Worm (Caenorhabditis elegans) whole organism, L2 larva: ENCODE results near the gene syx-5.

Experiments used
- F13H6.1 ChIP-seq: sonication (generic microtip); optimal IDR thresholded peaks from 2 replicates; lab custom pipeline; 2016; ENCODE audit warnings: missing genetic modification characterization, missing compliant biosample characterization
- ceh-82 ChIP-seq: fragments of 150-350 bp; optimal IDR thresholded peaks from 2 replicates; lab custom pipeline; 2014; ENCODE audit warnings: missing biosample characterization, missing genetic modification characterization
- egl-27 ChIP-seq: sonication (generic microtip); optimal IDR thresholded peaks from 3 replicates; lab custom pipeline; 2017; ENCODE audit warnings: missing biosample characterization, missing genetic modification reagents, missing genetic modification characterization
- mab-5 ChIP-seq: fragments of 150-350 bp; optimal IDR thresholded peaks from 2 replicates; lab custom pipeline; 2014; ENCODE audit warnings: missing biosample characterization, missing genetic modification characterization
- nhr-129 ChIP-seq: fragments of 150-350 bp; optimal IDR thresholded peaks from 2 replicates; lab custom pipeline; 2014; ENCODE audit warnings: missing biosample characterization, missing genetic modification characterization
- nhr-23 ChIP-seq: fragments of 150-350 bp; optimal IDR thresholded peaks from 2 replicates; lab custom pipeline; 2014; ENCODE audit warnings: missing biosample characterization, missing genetic modification reagents, missing genetic modification characterization
- nhr-237 ChIP-seq: fragments of 150-350 bp; optimal IDR thresholded peaks from 2 replicates; lab custom pipeline; 2014; ENCODE audit warnings: missing biosample characterization, missing genetic modification characterization
- ztf-11 ChIP-seq: sonication (generic microtip); optimal IDR thresholded peaks from 2 replicates; lab custom pipeline; 2017; ENCODE audit warnings: missing biosample characterization, missing genetic modification characterization

- no peak for TF ChIP-seq F13H6.1 (tag; lab: Kevin White, UChicago)
- TF ChIP-seq nhr-129 (tag; lab: Kevin White, UChicago), result no peak
- no peak for TF ChIP-seq nhr-237
- TF ChIP-seq ztf-11 (tag; lab: Kevin White, UChicago), result no peak
- no peak for TF ChIP-seq nhr-23 (tag; lab: Kevin White, UChicago)
- no peak for TF ChIP-seq mab-5 (tag; lab: Kevin White, UChicago)
- TF ChIP-seq ceh-82 (tag; lab: Kevin White, UChicago), result no peak
- TF ChIP-seq egl-27 (tag; lab: Kevin White, UChicago), result no peak
These were observed 35.8 kb downstream of the syx-5 start for ce11 chrV:11800486-11800885.
